Fruit fly (Drosophila melanogaster) whole organism, embryonic: ENCODE measurements around the gene Mlp84B.

Experiments used
- Ada2b ChIP-seq: fragments of 200-800 bp; sonication (Bioruptor generic); IDR thresholded peaks from 2 replicates; pipeline ENCODE4 v1.3.6; 2022; ENCODE audit warnings: missing biosample characterization, missing genetic modification characterization
- Bdp1 ChIP-seq: fragments of 200-800 bp; sonication (Bioruptor generic); optimal IDR thresholded peaks from 3 replicates; lab custom pipeline; 2016; ENCODE audit warnings: missing biosample characterization, missing genetic modification characterization
- CG10267 ChIP-seq: fragments of 200-800 bp; sonication (Bioruptor generic); optimal IDR thresholded peaks from 2 replicates; lab custom pipeline; 2018; ENCODE audit warnings: missing biosample characterization, mild to moderate bottlenecking, missing genetic modification characterization, moderate library complexity
- CG11093 ChIP-seq: fragments of 200-800 bp; sonication (Bioruptor generic); IDR thresholded peaks from 3 replicates; pipeline ENCODE4 v1.3.6; 2022; ENCODE audit warnings: missing biosample characterization, missing genetic modification characterization
- CG11247 ChIP-seq: fragments of 200-800 bp; sonication (Bioruptor generic); IDR thresholded peaks from 2 replicates; pipeline ENCODE4 v1.3.6; 2022; ENCODE audit warnings: missing biosample characterization, missing genetic modification characterization
- CG12236 ChIP-seq: fragments of 200-800 bp; sonication (Bioruptor generic); optimal IDR thresholded peaks from 2 replicates; lab custom pipeline; 2016; ENCODE audit warnings: missing biosample characterization, missing genetic modification characterization
- CG12769 ChIP-seq: fragments of 200-800 bp; sonication (Bioruptor generic); optimal IDR thresholded peaks from 2 replicates; lab custom pipeline; 2019; ENCODE audit warnings: missing biosample characterization, mild to moderate bottlenecking, missing genetic modification characterization, moderate library complexity
- CG13287 ChIP-seq: fragments of 200-800 bp; sonication (Bioruptor generic); IDR thresholded peaks from 2 replicates; pipeline ENCODE4 v1.3.6; 2022; ENCODE audit warnings: missing biosample characterization, missing genetic modification characterization; ENCODE audit not compliant: partially characterized antibody
- CG16779 ChIP-seq: fragments of 200-800 bp; sonication (Bioruptor generic); IDR thresholded peaks from 2 replicates; pipeline ENCODE4 v1.3.6; 2022; ENCODE audit warnings: missing biosample characterization, missing genetic modification characterization
- CG16813 ChIP-seq: fragments of 200-800 bp; sonication (Bioruptor generic); IDR thresholded peaks from 3 replicates; pipeline ENCODE4 v1.3.6; 2022; ENCODE audit warnings: missing biosample characterization, missing genetic modification characterization; ENCODE audit not compliant: partially characterized antibody
- CG16863 ChIP-seq: fragments of 200-800 bp; sonication (Bioruptor generic); optimal IDR thresholded peaks from 3 replicates; lab custom pipeline; 2016; ENCODE audit warnings: missing biosample characterization, missing genetic modification characterization
- CG17361 ChIP-seq: fragments of 200-800 bp; sonication (Bioruptor generic); IDR thresholded peaks from 3 replicates; pipeline ENCODE4 v1.3.6; 2022; ENCODE audit warnings: missing biosample characterization, missing genetic modification characterization
- CG17568 ChIP-seq: fragments of 200-800 bp; sonication (Bioruptor generic); optimal IDR thresholded peaks from 2 replicates; lab custom pipeline; 2018; ENCODE audit warnings: missing biosample characterization, mild to moderate bottlenecking, missing genetic modification characterization, moderate library complexity
- CG17829 ChIP-seq: fragments of 200-800 bp; optimal IDR thresholded peaks from 2 replicates; lab custom pipeline; 2019; ENCODE audit warnings: missing biosample characterization, mild to moderate bottlenecking, missing genetic modification characterization, moderate library complexity
- CG18764 ChIP-seq: fragments of 200-800 bp; sonication (Bioruptor generic); optimal IDR thresholded peaks from 3 replicates; lab custom pipeline; 2016; ENCODE audit warnings: missing biosample characterization, missing genetic modification characterization
- CG3995 ChIP-seq: fragments of 200-800 bp; sonication (Bioruptor generic); optimal IDR thresholded peaks from 3 replicates; lab custom pipeline; 2016; ENCODE audit warnings: missing biosample characterization, missing genetic modification characterization
- CG5245 ChIP-seq: fragments of 200-800 bp; sonication (Bioruptor generic); optimal IDR thresholded peaks from 3 replicates; lab custom pipeline; 2016; ENCODE audit warnings: missing biosample characterization, missing genetic modification characterization
- CG6765 ChIP-seq: fragments of 200-800 bp; sonication (Bioruptor generic); optimal IDR thresholded peaks from 3 replicates; lab custom pipeline; 2017; ENCODE audit warnings: missing biosample characterization, mild to moderate bottlenecking, missing genetic modification characterization
- CG8281 ChIP-seq: fragments of 200-800 bp; sonication (Bioruptor generic); optimal IDR thresholded peaks from 2 replicates; lab custom pipeline; 2018; ENCODE audit warnings: missing biosample characterization, mild to moderate bottlenecking, missing genetic modification characterization, moderate library complexity
- CG8359 ChIP-seq: fragments of 200-800 bp; sonication (Bioruptor generic); optimal IDR thresholded peaks from 2 replicates; lab custom pipeline; 2017; ENCODE audit warnings: missing biosample characterization, mild to moderate bottlenecking, missing genetic modification characterization, borderline replicate concordance
- CG9609 ChIP-seq: fragments of 200-800 bp; sonication (Bioruptor generic); optimal IDR thresholded peaks from 3 replicates; lab custom pipeline; 2016; ENCODE audit warnings: missing biosample characterization, missing genetic modification characterization
- CHES-1-like ChIP-seq: fragments of 200-800 bp; sonication (Bioruptor generic); optimal IDR thresholded peaks from 2 replicates; lab custom pipeline; 2016; ENCODE audit warnings: missing biosample characterization, missing genetic modification characterization
- Camta ChIP-seq: fragments of 200-800 bp; sonication (Bioruptor generic); optimal IDR thresholded peaks from 2 replicates; lab custom pipeline; 2016; ENCODE audit warnings: missing biosample characterization, missing genetic modification characterization
- D19A ChIP-seq: fragments of 200-800 bp; optimal IDR thresholded peaks from 3 replicates; lab custom pipeline; 2019; ENCODE audit warnings: missing biosample characterization, mild to moderate bottlenecking, missing genetic modification characterization, moderate library complexity
- Eip74EF ChIP-seq, 2 experiments: fragments of 200-800 bp in 1 of 2; fragments of >200 bp in 1 of 2; sonication (Bioruptor generic) in 1 of 2; optimal IDR thresholded peaks; 2 replicates each; lab custom pipeline; 2017 to 2019; ENCODE audit warnings: missing biosample characterization in 2 of 2, missing genetic modification characterization in 2 of 2, mild to moderate bottlenecking in 1 of 2, moderate library complexity in 1 of 2
- Ets97D ChIP-seq: fragments of 200-800 bp; sonication (Bioruptor generic); optimal IDR thresholded peaks from 3 replicates; lab custom pipeline; 2016; ENCODE audit warnings: missing biosample characterization, missing genetic modification characterization
- Hr3 ChIP-seq: fragments of 200-800 bp; sonication (Bioruptor generic); optimal IDR thresholded peaks from 3 replicates; lab custom pipeline; 2016; ENCODE audit warnings: missing biosample characterization, missing genetic modification characterization
- Meics ChIP-seq: fragments of 200-800 bp; sonication (Bioruptor generic); optimal IDR thresholded peaks from 2 replicates; lab custom pipeline; 2017; ENCODE audit warnings: missing biosample characterization, mild to moderate bottlenecking, missing genetic modification characterization
- NK7.1 ChIP-seq: fragments of 200-800 bp; sonication (Bioruptor generic); optimal IDR thresholded peaks from 3 replicates; lab custom pipeline; 2016; ENCODE audit warnings: missing biosample characterization, missing genetic modification characterization
- Oaz ChIP-seq: fragments of 200-800 bp; sonication (Bioruptor generic); IDR thresholded peaks from 2 replicates; pipeline ENCODE4 v1.3.6; 2022; ENCODE audit warnings: missing biosample characterization, missing genetic modification characterization
- Rx ChIP-seq: fragments of 200-800 bp; sonication (Bioruptor generic); IDR thresholded peaks from 2 replicates; pipeline ENCODE4 v1.3.6; 2022; ENCODE audit warnings: missing biosample characterization, missing genetic modification characterization
- Sin3A ChIP-seq: fragments of >200 bp; optimal IDR thresholded peaks from 2 replicates; lab custom pipeline; 2018
- TFAM ChIP-seq: fragments of 200-800 bp; sonication (Bioruptor generic); optimal IDR thresholded peaks from 2 replicates; lab custom pipeline; 2017; ENCODE audit warnings: missing biosample characterization, missing genetic modification characterization, inconsistent platforms
- Trl ChIP-seq, 3 experiments: fragments of >200 bp in 2 of 3; fragments of 200-800 bp in 1 of 3; sonication (Bioruptor generic) in 1 of 3; optimal IDR thresholded peaks; 2 replicates in 1 of 3; 3 replicates in 2 of 3; lab custom pipeline; 2016 to 2017; ENCODE audit warnings: missing biosample characterization in 1 of 3, missing genetic modification characterization in 1 of 3
- bowl ChIP-seq: fragments of 200-800 bp; sonication (Bioruptor generic); IDR thresholded peaks from 2 replicates; pipeline ENCODE4 v1.3.6; 2022; ENCODE audit warnings: missing biosample characterization, missing genetic modification characterization
- btn ChIP-seq: fragments of 200-800 bp; sonication (Bioruptor generic); optimal IDR thresholded peaks from 2 replicates; lab custom pipeline; 2016; ENCODE audit warnings: missing biosample characterization, missing genetic modification characterization
- cad ChIP-seq: fragments of >200 bp; optimal IDR thresholded peaks from 2 replicates; lab custom pipeline; 2017; ENCODE audit warnings: missing biosample characterization, missing genetic modification characterization
- cas ChIP-seq: fragments of 200-800 bp; sonication (Bioruptor generic); IDR thresholded peaks from 2 replicates; pipeline ENCODE4 v1.3.6; 2022; ENCODE audit warnings: missing biosample characterization, missing genetic modification characterization
- chif ChIP-seq, 2 experiments: fragments of 200-800 bp; sonication (Bioruptor generic); optimal IDR thresholded peaks; 3 replicates each; lab custom pipeline; 2016; ENCODE audit warnings: missing biosample characterization in 2 of 2, missing genetic modification characterization in 2 of 2
- disco-r ChIP-seq: fragments of 200-800 bp; sonication (Bioruptor generic); optimal IDR thresholded peaks from 2 replicates; lab custom pipeline; 2016; ENCODE audit warnings: missing biosample characterization, missing genetic modification characterization
- dm ChIP-seq: fragments of 200-800 bp; sonication (Bioruptor generic); optimal IDR thresholded peaks from 3 replicates; lab custom pipeline; 2016; ENCODE audit warnings: missing biosample characterization, missing genetic modification characterization
- exex ChIP-seq: fragments of 200-800 bp; sonication (Bioruptor generic); optimal IDR thresholded peaks from 4 replicates; lab custom pipeline; 2018; ENCODE audit warnings: missing biosample characterization, mild to moderate bottlenecking, missing genetic modification characterization, moderate library complexity
- grau ChIP-seq: fragments of 200-800 bp; optimal IDR thresholded peaks from 3 replicates; lab custom pipeline; 2019; ENCODE audit warnings: missing biosample characterization, mild to moderate bottlenecking, missing genetic modification characterization, moderate library complexity
- hb ChIP-seq: fragments of 200-800 bp; sonication (Bioruptor generic); IDR thresholded peaks from 3 replicates; pipeline ENCODE4 v1.3.6; 2022; ENCODE audit warnings: missing biosample characterization, missing genetic modification characterization; ENCODE audit not compliant: partially characterized antibody
- repo ChIP-seq: fragments of 200-800 bp; sonication (Bioruptor generic); optimal IDR thresholded peaks from 2 replicates; lab custom pipeline; 2016; ENCODE audit warnings: missing biosample characterization, missing genetic modification characterization
- salm ChIP-seq: fragments of 200-800 bp; sonication (Bioruptor generic); optimal IDR thresholded peaks from 2 replicates; lab custom pipeline; 2018; ENCODE audit warnings: missing biosample characterization, mild to moderate bottlenecking, missing genetic modification characterization
- shn ChIP-seq: fragments of 200-800 bp; sonication (Bioruptor generic); optimal IDR thresholded peaks from 3 replicates; lab custom pipeline; 2016; ENCODE audit warnings: missing biosample characterization, missing genetic modification characterization
- stwl ChIP-seq: fragments of 200-800 bp; sonication (Bioruptor generic); optimal IDR thresholded peaks from 3 replicates; lab custom pipeline; 2018; ENCODE audit warnings: missing biosample characterization, mild to moderate bottlenecking, missing genetic modification characterization, moderate library complexity
- twi ChIP-seq: fragments of 200-800 bp; optimal IDR thresholded peaks from 2 replicates; lab custom pipeline; 2019; ENCODE audit warnings: missing biosample characterization, mild to moderate bottlenecking, missing genetic modification characterization, moderate library complexity
- tx ChIP-seq: fragments of 200-800 bp; sonication (Bioruptor generic); optimal IDR thresholded peaks from 2 replicates; lab custom pipeline; 2016; ENCODE audit warnings: missing biosample characterization, missing genetic modification characterization

The Mlp84B gene

dm6 chr3R:7102853-7103833 is 14.4 kb downstream of the Mlp84B start (continued):
- TF ChIP-seq Trl (optimal IDR thresholded peaks at IDR 0.05; lab: Kevin White, UChicago) (peak; percentile 88 to 100), Trl (GFP tag; optimal IDR thresholded peaks at IDR 0.05; lab: Kevin White, UChicago) (no peak), CG16813 (no peak), dm (GFP tag; lab: Kevin White, UChicago) (no peak), CG5245 (no peak), Bdp1 (GFP tag; lab: Kevin White, UChicago) (no peak), shn (GFP tag; lab: Kevin White, UChicago) (no peak), CG18764 (GFP tag; lab: Kevin White, UChicago) (no peak), CG11247 (GFP tag; lab: Robert Waterston, UW) (no peak), NK7.1 (no peak), CG9609 (no peak), Ada2b (GFP tag; lab: Robert Waterston, UW) (no peak), CG13287 (GFP tag; lab: Robert Waterston, UW) (no peak), Eip74EF (GFP tag; optimal IDR thresholded peaks at IDR 0.05; lab: Kevin White, UChicago) (no peak), hb (no peak), stwl (tag; lab: Kevin White, UChicago) (peak; percentile 17), cad (GFP tag; lab: Kevin White, UChicago) (no peak), CG17361 (GFP tag; lab: Robert Waterston, UW) (no peak), tx (no peak), salm (tag; lab: Kevin White, UChicago) (no peak), disco-r (GFP tag; lab: Kevin White, UChicago) (no peak), CG10267 (no peak), Meics (GFP tag; lab: Kevin White, UChicago) (no peak), TFAM (GFP tag; lab: Kevin White, UChicago) (no peak), CG6765 (GFP tag; lab: Kevin White, UChicago) (no peak), exex (tag; lab: Kevin White, UChicago) (no peak), CG16863 (GFP tag; lab: Kevin White, UChicago) (no peak), CHES-1-like (GFP tag; lab: Kevin White, UChicago) (no peak), CG3995 (GFP tag; lab: Kevin White, UChicago) (no peak), Ets97D (no peak), CG11093 (no peak), CG8359 (GFP tag; lab: Kevin White, UChicago) (no peak), Camta (no peak), Oaz (GFP tag; lab: Robert Waterston, UW) (no peak), Hr3 (no peak), repo (no peak), btn (GFP tag; lab: Kevin White, UChicago) (no peak), cas (GFP tag; lab: Robert Waterston, UW) (no peak), CG17829 (no peak), CG12236 (no peak), Sin3A (lab: Kevin White, UChicago) (no peak), D19A (no peak), Rx (GFP tag; lab: Robert Waterston, UW) (no peak), bowl (no peak), CG17568 (GFP tag; lab: Kevin White, UChicago) (no peak), twi (tag; lab: Kevin White, UChicago) (peak; percentile 94), CG8281 (tag; lab: Kevin White, UChicago) (no peak), CG16779 (GFP tag; lab: Robert Waterston, UW) (no peak), chif (GFP tag; optimal IDR thresholded peaks at IDR 0.05; lab: Kevin White, UChicago) (no peak), grau (tag; lab: Kevin White, UChicago) (no peak), CG12769 (tag; lab: Kevin White, UChicago) (no peak)
